Fruit fly (Drosophila melanogaster) whole organism, prepupa: ENCODE data around the gene CG12118.
A peak's percentile ranks its signal among the peaks of the same experiment; 100 is the strongest.

Experiments used
- Blimp-1 ChIP-seq: fragments of 200-800 bp; sonication (Bioruptor generic); optimal IDR thresholded peaks from 3 replicates; lab custom pipeline; 2017; ENCODE audit warnings: missing biosample characterization, missing genetic modification characterization, mild to moderate bottlenecking, moderate library complexity, missing genetic modification reagents
- CG10631 ChIP-seq: fragments of 200-800 bp; sonication (Bioruptor generic); optimal IDR thresholded peaks from 2 replicates; lab custom pipeline; 2016; ENCODE audit warnings: missing biosample characterization, missing genetic modification characterization
- CG10669 ChIP-seq: fragments of 200-800 bp; sonication (Bioruptor generic); optimal IDR thresholded peaks from 3 replicates; lab custom pipeline; 2018; ENCODE audit warnings: missing biosample characterization, mild to moderate bottlenecking, missing genetic modification characterization, moderate library complexity
- CG15336 ChIP-seq: fragments of 200-800 bp; sonication (Bioruptor generic); IDR thresholded peaks from 2 replicates; pipeline ENCODE4 v1.3.6; 2022; ENCODE audit warnings: missing biosample characterization, missing genetic modification characterization
- CG3032 ChIP-seq: fragments of 200-800 bp; optimal IDR thresholded peaks from 2 replicates; lab custom pipeline; 2019; ENCODE audit warnings: missing biosample characterization, mild to moderate bottlenecking, missing genetic modification characterization, moderate library complexity
- CG31627 ChIP-seq: fragments of 200-800 bp; sonication (Bioruptor generic); optimal IDR thresholded peaks from 3 replicates; lab custom pipeline; 2016; ENCODE audit warnings: missing biosample characterization, missing genetic modification characterization
- CG32006 ChIP-seq: fragments of 200-800 bp; sonication (Bioruptor generic); optimal IDR thresholded peaks from 3 replicates; lab custom pipeline; 2017; ENCODE audit warnings: missing biosample characterization, mild to moderate bottlenecking, missing genetic modification characterization
- CG3919 ChIP-seq: fragments of 200-800 bp; sonication (Bioruptor generic); optimal IDR thresholded peaks from 3 replicates; lab custom pipeline; 2016; ENCODE audit warnings: missing biosample characterization, missing genetic modification characterization
- CG4318 ChIP-seq: fragments of 200-800 bp; sonication (Bioruptor generic); optimal IDR thresholded peaks from 3 replicates; lab custom pipeline; 2017; ENCODE audit warnings: missing biosample characterization, mild to moderate bottlenecking, missing genetic modification characterization
- CG6163 ChIP-seq: fragments of 200-800 bp; sonication (Bioruptor generic); IDR thresholded peaks from 3 replicates; pipeline ENCODE4 v1.3.6; 2022; ENCODE audit warnings: missing biosample characterization, missing genetic modification characterization
- CG6276 ChIP-seq: fragments of 200-800 bp; sonication (Bioruptor generic); optimal IDR thresholded peaks from 2 replicates; lab custom pipeline; 2017; ENCODE audit warnings: missing biosample characterization, mild to moderate bottlenecking, missing genetic modification characterization
- CG6854 ChIP-seq: fragments of 200-800 bp; sonication (Bioruptor generic); optimal IDR thresholded peaks from 2 replicates; lab custom pipeline; 2017; ENCODE audit warnings: missing biosample characterization, mild to moderate bottlenecking, missing genetic modification characterization
- CG8119 ChIP-seq: fragments of 200-800 bp; sonication (Bioruptor generic); IDR thresholded peaks from 3 replicates; pipeline ENCODE4 v1.3.6; 2022; ENCODE audit warnings: missing biosample characterization, missing genetic modification characterization
- CG8632 ChIP-seq: fragments of 200-800 bp; sonication (Bioruptor generic); optimal IDR thresholded peaks from 3 replicates; lab custom pipeline; 2016; ENCODE audit warnings: missing biosample characterization, missing genetic modification characterization
- CG9139 ChIP-seq: fragments of 200-800 bp; sonication (Bioruptor generic); optimal IDR thresholded peaks from 3 replicates; lab custom pipeline; 2017; ENCODE audit warnings: missing biosample characterization, mild to moderate bottlenecking, missing genetic modification characterization
- Eip78C ChIP-seq: fragments of 200-800 bp; sonication (Bioruptor generic); peaks from one replicate; lab custom pipeline; 2016; ENCODE audit warnings: missing biosample characterization, missing genetic modification characterization
- Eip93F ChIP-seq: fragments of 200-800 bp; sonication (Bioruptor generic); optimal IDR thresholded peaks from 2 replicates; lab custom pipeline; 2016; ENCODE audit warnings: missing biosample characterization, mild to moderate bottlenecking, missing genetic modification characterization
- Ets96B ChIP-seq: fragments of 200-800 bp; optimal IDR thresholded peaks from 2 replicates; lab custom pipeline; 2019; ENCODE audit warnings: missing biosample characterization, mild to moderate bottlenecking, missing genetic modification characterization, moderate library complexity
- Hr4 ChIP-seq: fragments of 200-800 bp; sonication (Bioruptor generic); optimal IDR thresholded peaks from 3 replicates; lab custom pipeline; 2016; ENCODE audit warnings: missing biosample characterization, missing genetic modification characterization
- Met ChIP-seq: fragments of 200-800 bp; sonication (Bioruptor generic); optimal IDR thresholded peaks from 3 replicates; lab custom pipeline; 2016; ENCODE audit warnings: missing biosample characterization, missing genetic modification characterization
- OdsH ChIP-seq: fragments of 200-800 bp; sonication (Bioruptor generic); optimal IDR thresholded peaks from 3 replicates; lab custom pipeline; 2016; ENCODE audit warnings: missing biosample characterization, missing genetic modification characterization
- Smox ChIP-seq: fragments of 200-800 bp; sonication (Bioruptor generic); optimal IDR thresholded peaks from 3 replicates; lab custom pipeline; 2016; ENCODE audit warnings: missing biosample characterization, missing genetic modification characterization
- Sox102F ChIP-seq: fragments of 200-800 bp; sonication (Bioruptor generic); optimal IDR thresholded peaks from 2 replicates; lab custom pipeline; 2016; ENCODE audit warnings: missing biosample characterization, mild to moderate bottlenecking, missing genetic modification characterization
- Sox14 ChIP-seq: fragments of 200-800 bp; sonication (Bioruptor generic); optimal IDR thresholded peaks from 3 replicates; lab custom pipeline; 2016; ENCODE audit warnings: missing biosample characterization, missing genetic modification characterization
- Sox15 ChIP-seq: fragments of 200-800 bp; sonication (Bioruptor generic); optimal IDR thresholded peaks from 3 replicates; lab custom pipeline; 2016; ENCODE audit warnings: missing biosample characterization, missing genetic modification characterization
- achi ChIP-seq: fragments of 200-800 bp; sonication (Bioruptor generic); optimal IDR thresholded peaks from 3 replicates; lab custom pipeline; 2016; ENCODE audit warnings: missing biosample characterization, missing genetic modification characterization
- acj6 ChIP-seq: fragments of 200-800 bp; sonication (Bioruptor generic); optimal IDR thresholded peaks from 3 replicates; lab custom pipeline; 2016; ENCODE audit warnings: missing biosample characterization, missing genetic modification characterization
- cyc ChIP-seq: fragments of 200-800 bp; sonication (Bioruptor generic); optimal IDR thresholded peaks from 3 replicates; lab custom pipeline; 2016; ENCODE audit warnings: missing biosample characterization, missing genetic modification characterization
- dac ChIP-seq: fragments of 200-800 bp; sonication (Bioruptor generic); optimal IDR thresholded peaks from 2 replicates; lab custom pipeline; 2017; ENCODE audit warnings: missing biosample characterization, mild to moderate bottlenecking, missing genetic modification characterization
- dsx ChIP-seq: fragments of 200-800 bp; optimal IDR thresholded peaks from 3 replicates; lab custom pipeline; 2019; ENCODE audit warnings: missing biosample characterization, mild to moderate bottlenecking, missing genetic modification characterization, moderate library complexity; ENCODE audit not compliant: poor library complexity, severe bottlenecking
- esn ChIP-seq: fragments of 200-800 bp; sonication (Bioruptor generic); optimal IDR thresholded peaks from 2 replicates; lab custom pipeline; 2016; ENCODE audit warnings: missing biosample characterization, mild to moderate bottlenecking, missing genetic modification characterization, moderate library complexity
- fd59A ChIP-seq: fragments of 200-800 bp; sonication (Bioruptor generic); optimal IDR thresholded peaks from 2 replicates; lab custom pipeline; 2017; ENCODE audit warnings: missing biosample characterization, mild to moderate bottlenecking, missing genetic modification characterization, missing genetic modification reagents
- fd85E ChIP-seq: fragments of 200-800 bp; sonication (Bioruptor generic); optimal IDR thresholded peaks from 3 replicates; lab custom pipeline; 2016; ENCODE audit warnings: missing biosample characterization, missing genetic modification characterization
- fkh ChIP-seq: fragments of 200-800 bp; sonication (Bioruptor generic); optimal IDR thresholded peaks from 3 replicates; lab custom pipeline; 2017; ENCODE audit warnings: missing biosample characterization, mild to moderate bottlenecking, missing genetic modification characterization, moderate library complexity
- net ChIP-seq: fragments of 200-800 bp; sonication (Bioruptor generic); optimal IDR thresholded peaks from 3 replicates; lab custom pipeline; 2016; ENCODE audit warnings: missing biosample characterization, missing genetic modification characterization
- ss ChIP-seq, 2 experiments: fragments of 200-800 bp; sonication (Bioruptor generic); optimal IDR thresholded peaks; 2 replicates in 1 of 2; 3 replicates in 1 of 2; lab custom pipeline; 2017 to 2018; ENCODE audit warnings: mild to moderate bottlenecking in 2 of 2, missing biosample characterization in 2 of 2, missing genetic modification characterization in 2 of 2, moderate library complexity in 1 of 2
- svp ChIP-seq: fragments of 200-800 bp; sonication (Bioruptor generic); peaks from one replicate; lab custom pipeline; 2016; ENCODE audit warnings: missing biosample characterization, missing genetic modification characterization
- topi ChIP-seq: fragments of 200-800 bp; sonication (Bioruptor generic); optimal IDR thresholded peaks from 3 replicates; lab custom pipeline; 2016; ENCODE audit warnings: missing biosample characterization, missing genetic modification characterization
- vri ChIP-seq: fragments of 200-800 bp; sonication (Bioruptor generic); optimal IDR thresholded peaks from 3 replicates; lab custom pipeline; 2016; ENCODE audit warnings: missing biosample characterization, mild to moderate bottlenecking, missing genetic modification characterization

CG12118 gene

DNA sequence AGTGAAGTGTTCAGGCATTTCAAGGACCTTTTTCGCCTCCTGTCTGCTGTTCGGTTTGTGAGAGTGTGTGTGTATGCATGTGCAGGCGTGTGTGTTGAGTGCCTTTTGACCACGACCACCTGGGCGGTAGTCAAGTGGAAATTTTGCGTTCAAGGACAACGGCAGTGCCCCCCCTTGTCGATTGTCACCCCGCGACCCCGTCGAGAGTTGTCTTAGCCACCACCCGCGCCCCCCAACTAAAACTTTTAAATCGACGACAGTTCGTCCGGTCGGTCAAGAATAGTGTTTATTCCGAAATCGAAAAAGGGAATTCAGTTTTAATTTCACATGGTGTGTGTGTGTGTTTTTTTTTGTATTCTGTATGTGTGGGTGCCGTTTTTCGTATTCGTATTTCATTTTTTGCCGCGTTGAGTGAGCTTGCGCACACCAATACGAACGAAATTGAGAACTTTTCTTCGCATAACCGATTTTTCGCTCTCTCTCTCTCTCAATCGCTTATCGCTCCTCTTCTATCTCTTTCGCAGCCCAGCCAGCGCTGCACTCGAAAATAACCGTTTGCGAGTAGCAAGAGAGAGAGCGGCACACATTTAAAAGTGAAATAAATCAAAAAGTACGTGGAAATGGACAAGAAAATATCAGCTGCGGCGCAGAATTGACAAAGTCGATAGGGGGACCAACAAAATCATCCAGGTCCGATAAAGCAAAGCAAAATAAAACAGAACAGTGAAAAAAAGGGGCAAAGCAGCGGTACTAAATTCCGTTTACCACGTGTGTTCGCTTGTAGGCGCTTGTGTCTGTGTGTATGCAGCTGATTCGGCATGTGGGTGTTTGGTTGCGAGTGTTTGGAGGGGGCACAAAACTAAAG is 32.3 kb downstream of the CG12118 start (continued):
- TF ChIP-seq CG4318 (GFP tag; lab: Kevin White, UChicago) (no peak), svp (GFP tag; lab: Kevin White, UChicago) (no peak), CG6276 (peak; percentile 64), Ets96B (tag; lab: Kevin White, UChicago) (peak; percentile 21), acj6 (GFP tag; lab: Kevin White, UChicago) (no peak), achi (no peak), Smox (GFP tag; lab: Kevin White, UChicago) (no peak), fd59A (GFP tag; lab: Kevin White, UChicago) (peak; percentile 10), Blimp-1 (peak; percentile 29), CG32006 (GFP tag; lab: Kevin White, UChicago) (no peak), ss (GFP tag; optimal IDR thresholded peaks at IDR 0.05; lab: Kevin White, UChicago) (peak; percentile 45 to 56), Eip93F (GFP tag; lab: Kevin White, UChicago) (no peak), CG10631 (no peak), CG3919 (GFP tag; lab: Kevin White, UChicago) (no peak)

DNA sequence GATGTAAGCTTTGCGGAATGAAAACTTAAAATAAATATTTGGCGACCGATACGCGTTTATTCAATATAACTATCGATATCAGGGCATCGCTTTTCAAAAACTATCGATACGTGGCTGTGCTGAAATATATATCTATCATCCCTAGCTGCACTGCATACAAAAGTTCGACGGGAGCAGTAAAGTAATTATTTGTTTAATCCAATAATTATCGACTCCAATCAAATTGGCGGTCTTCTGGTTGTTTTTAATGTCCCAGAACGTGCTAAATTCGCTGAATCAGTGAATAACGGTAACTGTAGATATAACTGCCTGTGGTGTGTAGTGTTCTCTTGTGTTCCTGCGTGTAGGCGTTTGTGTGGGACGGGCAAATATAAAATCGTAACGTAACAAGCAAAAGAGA is 33.1 kb downstream of the CG12118 start, which contains the start of gene mei-P26:
mei-P26 (plus strand) TSS at position 146 of the 400 bp plus-strand sequence.
- TF ChIP-seq net (GFP tag; lab: Kevin White, UChicago) (no peak), CG3032 (no peak), OdsH (GFP tag; lab: Kevin White, UChicago) (no peak), CG6854 (GFP tag; lab: Kevin White, UChicago) (peak; percentile 44), CG8632 (no peak), Eip78C (peak; percentile 77), CG10669 (GFP tag; lab: Kevin White, UChicago) (no peak), CG8119 (GFP tag; lab: Robert Waterston, UW) (no peak), CG10631 (no peak), CG31627 (GFP tag; lab: Kevin White, UChicago) (no peak), CG9139 (GFP tag; lab: Kevin White, UChicago) (no peak), Sox14 (GFP tag; lab: Kevin White, UChicago) (peak; percentile 6), fkh (peak; percentile 61), topi (GFP tag; lab: Kevin White, UChicago) (no peak), Sox15 (GFP tag; lab: Kevin White, UChicago) (no peak), fd85E (GFP tag; lab: Kevin White, UChicago) (no peak), cyc (no peak), CG6163 (GFP tag; lab: Robert Waterston, UW) (peak; percentile 55; the same call in 1 of the 3 replicates), Met (GFP tag; lab: Kevin White, UChicago) (no peak), dac (GFP tag; lab: Kevin White, UChicago) (no peak), Hr4 (no peak), dsx (peak; percentile 3), CG15336 (GFP tag; lab: Robert Waterston, UW) (peak; percentile 34; the same call in 1 of the 2 replicates), Sox102F (no peak), svp (GFP tag; lab: Kevin White, UChicago) (no peak), esn (GFP tag; lab: Kevin White, UChicago) (peak; percentile 34), Ets96B (tag; lab: Kevin White, UChicago) (no peak), vri (GFP tag; lab: Kevin White, UChicago) (peak; percentile 34)
